Worm (Caenorhabditis elegans): ENCODE results near the gene sgk-1.

Gene sgk-1

DNA sequence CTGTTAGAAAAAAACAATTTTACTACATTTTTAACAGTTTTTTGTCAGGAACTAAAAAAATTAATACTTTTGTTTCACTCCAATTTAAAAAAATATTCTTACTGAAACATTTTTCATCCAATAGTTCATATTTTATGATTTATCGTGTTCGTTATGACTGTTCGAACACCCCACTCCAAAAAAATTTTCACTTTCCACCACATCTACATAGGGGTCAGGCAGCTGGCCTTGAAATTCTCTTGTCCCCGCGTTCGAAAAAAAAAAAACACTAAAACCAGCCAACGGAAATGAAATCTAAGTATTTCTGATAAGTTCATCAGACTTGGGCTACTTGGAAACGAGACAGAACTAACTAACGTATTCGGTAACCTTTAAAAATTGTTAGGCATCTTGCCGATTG is 44.2 kb upstream of the sgk-1 start, which contains the start of gene twk-22:
Gene twk-22, plus strand, starts transcription at position 301 of the 400 bp plus-strand sequence.
- TF ChIP-seq unc-130 (GFP tag; optimal IDR thresholded peaks at IDR 0.05), result no peak
- TF ChIP-seq dmd-8 (GFP tag; IDR thresholded peaks at IDR 0.05), result no peak
- no peak for TF ChIP-seq mdt-29 (GFP tag; IDR thresholded peaks at IDR 0.05)
- no peak for TF ChIP-seq pha-4 (GFP tag; IDR thresholded peaks at IDR 0.05)
- no peak for TF ChIP-seq pha-4 (tag; optimal IDR thresholded peaks at IDR 0.05)

DNA sequence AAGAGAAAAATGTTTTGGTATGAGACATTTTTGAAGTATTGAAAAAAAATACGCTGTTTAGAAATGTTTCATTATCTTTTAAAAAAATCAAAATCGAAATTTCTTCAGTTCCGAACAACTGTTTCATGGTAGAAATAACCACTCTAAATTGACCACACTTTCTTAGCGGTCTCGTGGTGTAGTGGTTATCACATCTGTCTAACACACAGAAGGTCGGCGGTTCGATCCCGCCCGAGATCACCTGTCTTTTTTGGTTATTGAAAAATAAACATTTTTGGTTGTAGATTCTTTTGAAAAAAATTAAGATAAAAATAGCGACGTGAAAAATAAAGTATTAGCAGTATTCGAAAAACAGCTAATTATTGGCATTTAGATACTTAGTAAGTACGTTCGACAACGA is 38.5 kb upstream of the sgk-1 start:
- no peak for TF ChIP-seq tag-97 (GFP tag; IDR thresholded peaks at IDR 0.05)
- peak; percentile 5 for TF ChIP-seq dpl-1 (GFP tag; optimal IDR thresholded peaks at IDR 0.05)
- no peak for TF ChIP-seq pqm-1 (tag; optimal IDR thresholded peaks at IDR 0.05)
- no peak for TF ChIP-seq D1046.2 (GFP tag; IDR thresholded peaks at IDR 0.05)
- peak; percentile 1 for TF ChIP-seq lin-13 (GFP tag; optimal IDR thresholded peaks at IDR 0.05)
- no peak for TF ChIP-seq ces-1 (GFP tag; optimal IDR thresholded peaks at IDR 0.05)
- TF ChIP-seq ZK546.5 (tag; optimal IDR thresholded peaks at IDR 0.05), result no peak
- TF ChIP-seq zip-11 (GFP tag; IDR thresholded peaks at IDR 0.05), result no peak
- TF ChIP-seq spr-1 (tag; optimal IDR thresholded peaks at IDR 0.05), result no peak
- TF ChIP-seq F49E8.2 (tag; optimal IDR thresholded peaks at IDR 0.05; ENCODE audit: borderline replicate concordance), result peak; percentile 25
- TF ChIP-seq F10B5.3 (tag; optimal IDR thresholded peaks at IDR 0.05), result no peak
- TF ChIP-seq ceh-32 (tag; optimal IDR thresholded peaks at IDR 0.05; ENCODE audit: poor library complexity), result no peak
- no peak for TF ChIP-seq fkh-10 (GFP tag; optimal IDR thresholded peaks at IDR 0.05)
- TF ChIP-seq unc-39 (tag; optimal IDR thresholded peaks at IDR 0.05), result no peak
- no peak for TF ChIP-seq R02D3.7 (tag; optimal IDR thresholded peaks at IDR 0.05)
- TF ChIP-seq nhr-28 (tag; optimal IDR thresholded peaks at IDR 0.05), result peak; percentile 12
- TF ChIP-seq zag-1 (tag; optimal IDR thresholded peaks at IDR 0.05), result no peak
- peak; percentile 82 for TF ChIP-seq dmd-8 (GFP tag; IDR thresholded peaks at IDR 0.05)
- TF ChIP-seq nhr-11 (tag; optimal IDR thresholded peaks at IDR 0.05), result no peak
- TF ChIP-seq lin-29 (GFP tag; IDR thresholded peaks at IDR 0.05), result no peak
- TF ChIP-seq mdt-29 (GFP tag; IDR thresholded peaks at IDR 0.05), result no peak
- no peak for TF ChIP-seq Y75B8A.6 (GFP tag; IDR thresholded peaks at IDR 0.05)
- peak; percentile 34; the same call in 1 of the 2 replicates for TF ChIP-seq ceh-44 (GFP tag; IDR thresholded peaks at IDR 0.05)
- TF ChIP-seq egl-43 (GFP tag; IDR thresholded peaks at IDR 0.05), result peak; percentile 73
- TF ChIP-seq daf-8 (GFP tag; IDR thresholded peaks at IDR 0.05), result no peak
- no peak for TF ChIP-seq nhr-42 (GFP tag; IDR thresholded peaks at IDR 0.05)
- peak; percentile 70; the same call in 1 of the 2 replicates for TF ChIP-seq vab-7 (GFP tag; IDR thresholded peaks at IDR 0.05)
- 0 out of 2 replicates have a peak, but pooled peaks have one; percentile 28 for TF ChIP-seq F26F4.8 (GFP tag; conservative IDR thresholded peaks at IDR 0.05)
- no peak for TF ChIP-seq duxl-1 (tag; optimal IDR thresholded peaks at IDR 0.05; ENCODE audit: poor library complexity)
- TF ChIP-seq ama-1 (optimal IDR thresholded peaks at IDR 0.05), result no peak
- TF ChIP-seq saeg-2 (GFP tag; IDR thresholded peaks at IDR 0.05), result no peak
- no peak for TF ChIP-seq aha-1 (tag)
- TF ChIP-seq Y48G9A.11 (GFP tag; IDR thresholded peaks at IDR 0.05), result peak; percentile 59; the same call in 1 of the 2 replicates
- peak; percentile 44 for TF ChIP-seq ztf-7 (tag; optimal IDR thresholded peaks at IDR 0.05)
- peak; percentile 60 for TF ChIP-seq hlh-30 (tag; optimal IDR thresholded peaks at IDR 0.05; ENCODE audit: insufficient read depth)
- no peak for TF ChIP-seq F37D6.2 (tag; optimal IDR thresholded peaks at IDR 0.05)
- no peak for TF ChIP-seq daf-12 (tag; optimal IDR thresholded peaks at IDR 0.05)
- TF ChIP-seq dmd-6 (GFP tag; IDR thresholded peaks at IDR 0.05), result peak; percentile 64
- peak; percentile 87; the same call in 1 of the 2 replicates for TF ChIP-seq Y105C5A.15 (GFP tag; IDR thresholded peaks at IDR 0.05)
- no peak for TF ChIP-seq cey-2 (tag; optimal IDR thresholded peaks at IDR 0.05; ENCODE audit: borderline replicate concordance, insufficient read depth)
- TF ChIP-seq F44E2.7 (GFP tag; IDR thresholded peaks at IDR 0.05), result peak; percentile 57; the same call in 1 of the 2 replicates
- peak; percentile 86; the same call in 1 of the 2 replicates for TF ChIP-seq pha-4 (GFP tag; IDR thresholded peaks at IDR 0.05)
- no peak for TF ChIP-seq pha-4 (tag; optimal IDR thresholded peaks at IDR 0.05)
- TF ChIP-seq skn-1 (tag; optimal IDR thresholded peaks at IDR 0.05), result no peak
- TF ChIP-seq daf-19 (GFP tag; conservative IDR thresholded peaks at IDR 0.05), result no peak
- TF ChIP-seq fos-1 (tag; optimal IDR thresholded peaks at IDR 0.05), result no peak
- no peak for TF ChIP-seq nhr-6 (tag; optimal IDR thresholded peaks at IDR 0.05)
- TF ChIP-seq aly-2 (tag; optimal IDR thresholded peaks at IDR 0.05), result no peak
- TF ChIP-seq dve-1 (tag; optimal IDR thresholded peaks at IDR 0.05; ENCODE audit: insufficient read depth), result peak; percentile 65
